Fruit fly (Drosophila melanogaster) whole organism, embryonic: ENCODE results near the gene CG4953.

Experiments
- C15 ChIP-seq: fragments of 200-800 bp; sonication (Bioruptor generic); IDR thresholded peaks from 3 replicates; pipeline ENCODE4 v1.3.6; 2022; ENCODE audit warnings: missing biosample characterization, missing genetic modification characterization
- CG11398 ChIP-seq: fragments of 200-800 bp; sonication (Bioruptor generic); optimal IDR thresholded peaks from 2 replicates; lab custom pipeline; 2016; ENCODE audit warnings: missing biosample characterization, missing genetic modification characterization
- CG12219 ChIP-seq: fragments of 200-800 bp; sonication (Bioruptor generic); optimal IDR thresholded peaks from 3 replicates; lab custom pipeline; 2018; ENCODE audit warnings: missing biosample characterization, mild to moderate bottlenecking, missing genetic modification characterization
- CG14710 ChIP-seq: fragments of 200-800 bp; sonication (Bioruptor generic); optimal IDR thresholded peaks from 3 replicates; lab custom pipeline; 2019; ENCODE audit warnings: missing biosample characterization, mild to moderate bottlenecking, missing genetic modification characterization, moderate library complexity
- CG15479 ChIP-seq: fragments of 200-800 bp; sonication (Bioruptor generic); optimal IDR thresholded peaks from 3 replicates; lab custom pipeline; 2019; ENCODE audit warnings: missing biosample characterization, mild to moderate bottlenecking, missing genetic modification characterization, moderate library complexity
- CG1603 ChIP-seq: fragments of 200-800 bp; sonication (Bioruptor generic); optimal IDR thresholded peaks from 2 replicates; lab custom pipeline; 2019; ENCODE audit warnings: missing biosample characterization, mild to moderate bottlenecking, missing genetic modification characterization, moderate library complexity
- CG1647 ChIP-seq: fragments of 200-800 bp; sonication (Bioruptor generic); optimal IDR thresholded peaks from 3 replicates; lab custom pipeline; 2016; ENCODE audit warnings: missing biosample characterization, missing genetic modification characterization
- CG17829 ChIP-seq: fragments of 200-800 bp; optimal IDR thresholded peaks from 2 replicates; lab custom pipeline; 2019; ENCODE audit warnings: missing biosample characterization, mild to moderate bottlenecking, missing genetic modification characterization, moderate library complexity
- CG3726 ChIP-seq: fragments of 200-800 bp; sonication (Bioruptor generic); IDR thresholded peaks from 3 replicates; pipeline ENCODE4, ENCODE4 v1.3.6; 2022; ENCODE audit warnings: missing biosample characterization, missing genetic modification characterization
- CG4617 ChIP-seq: fragments of 200-800 bp; sonication (Bioruptor generic); optimal IDR thresholded peaks from 3 replicates; lab custom pipeline; 2016; ENCODE audit warnings: missing biosample characterization, missing genetic modification characterization, borderline replicate concordance
- CG4730 ChIP-seq: fragments of 200-800 bp; sonication (Bioruptor generic); IDR thresholded peaks from 2 replicates; pipeline ENCODE4 v1.3.6; 2022; ENCODE audit warnings: missing biosample characterization, missing genetic modification characterization
- CG7786 ChIP-seq: fragments of 200-800 bp; sonication (Bioruptor generic); optimal IDR thresholded peaks from 2 replicates; lab custom pipeline; 2016; ENCODE audit warnings: missing biosample characterization, missing genetic modification characterization
- CG7987 ChIP-seq: fragments of 200-800 bp; sonication (Bioruptor generic); optimal IDR thresholded peaks from 2 replicates; lab custom pipeline; 2018; ENCODE audit warnings: missing biosample characterization, mild to moderate bottlenecking, missing genetic modification characterization, moderate library complexity
- CG8281 ChIP-seq: fragments of 200-800 bp; sonication (Bioruptor generic); optimal IDR thresholded peaks from 2 replicates; lab custom pipeline; 2018; ENCODE audit warnings: missing biosample characterization, mild to moderate bottlenecking, missing genetic modification characterization, moderate library complexity
- CG9797 ChIP-seq: fragments of 200-800 bp; sonication (Bioruptor generic); optimal IDR thresholded peaks from 3 replicates; lab custom pipeline; 2018; ENCODE audit warnings: missing biosample characterization, mild to moderate bottlenecking, missing genetic modification characterization
- CG9817 ChIP-seq: fragments of 200-800 bp; sonication (Bioruptor generic); optimal IDR thresholded peaks from 2 replicates; lab custom pipeline; 2018; ENCODE audit warnings: missing biosample characterization, mild to moderate bottlenecking, missing genetic modification characterization, moderate library complexity
- CHES-1-like ChIP-seq: fragments of 200-800 bp; sonication (Bioruptor generic); optimal IDR thresholded peaks from 2 replicates; lab custom pipeline; 2016; ENCODE audit warnings: missing biosample characterization, missing genetic modification characterization
- CoRest ChIP-seq: fragments of 200-800 bp; sonication (Bioruptor generic); optimal IDR thresholded peaks from 3 replicates; lab custom pipeline; 2018; ENCODE audit warnings: missing biosample characterization, mild to moderate bottlenecking, missing genetic modification characterization, moderate library complexity
- E2f1 ChIP-seq: fragments of 200-800 bp; sonication (Bioruptor generic); IDR thresholded peaks from 2 replicates; pipeline ENCODE4 v1.3.6; 2022; ENCODE audit warnings: missing biosample characterization, missing genetic modification characterization
- ERR ChIP-seq: fragments of 200-800 bp; sonication (Bioruptor generic); optimal IDR thresholded peaks from 2 replicates; lab custom pipeline; 2016; ENCODE audit warnings: missing biosample characterization, missing genetic modification characterization
- Ets65A ChIP-seq: fragments of 200-800 bp; sonication (Bioruptor generic); peaks from one replicate; lab custom pipeline; 2016; ENCODE audit warnings: missing biosample characterization, missing genetic modification characterization
- Ets97D ChIP-seq: fragments of 200-800 bp; sonication (Bioruptor generic); optimal IDR thresholded peaks from 3 replicates; lab custom pipeline; 2016; ENCODE audit warnings: missing biosample characterization, missing genetic modification characterization
- HLH3B ChIP-seq: fragments of 200-800 bp; sonication (Bioruptor generic); IDR thresholded peaks from 2 replicates; pipeline ENCODE4 v1.3.6; 2022; ENCODE audit warnings: missing biosample characterization, missing genetic modification characterization
- HLH4C ChIP-seq: fragments of 200-800 bp; sonication (Bioruptor generic); IDR thresholded peaks from 3 replicates; pipeline ENCODE4 v1.3.6; 2022; ENCODE audit warnings: missing biosample characterization, missing genetic modification characterization; ENCODE audit not compliant: partially characterized antibody
- Hey ChIP-seq: fragments of 200-800 bp; sonication (Bioruptor generic); optimal IDR thresholded peaks from 3 replicates; lab custom pipeline; 2018; ENCODE audit warnings: missing biosample characterization, mild to moderate bottlenecking, missing genetic modification characterization
- HmgZ ChIP-seq: fragments of 200-800 bp; sonication (Bioruptor generic); optimal IDR thresholded peaks from 2 replicates; lab custom pipeline; 2018; ENCODE audit warnings: missing biosample characterization, mild to moderate bottlenecking, missing genetic modification characterization
- MBD-R2 ChIP-seq: fragments of 200-800 bp; sonication (Bioruptor generic); IDR thresholded peaks from 2 replicates; pipeline ENCODE4 v1.3.6; 2022; ENCODE audit warnings: missing biosample characterization, missing genetic modification characterization
- Ravus ChIP-seq: fragments of 200-800 bp; sonication (Bioruptor generic); IDR thresholded peaks from 2 replicates; pipeline ENCODE4 v1.3.6; 2022; ENCODE audit warnings: missing biosample characterization, missing genetic modification characterization
- Rfx ChIP-seq: fragments of 200-800 bp; sonication (Bioruptor generic); IDR thresholded peaks from 2 replicates; pipeline ENCODE4 v1.3.6; 2022; ENCODE audit warnings: missing biosample characterization, missing genetic modification characterization
- Vsx1 ChIP-seq: fragments of 200-800 bp; sonication (Bioruptor generic); optimal IDR thresholded peaks from 2 replicates; lab custom pipeline; 2017; ENCODE audit warnings: missing biosample characterization, mild to moderate bottlenecking, missing genetic modification characterization, missing genetic modification reagents
- abd-A ChIP-seq: fragments of 200-800 bp; sonication (Bioruptor generic); optimal IDR thresholded peaks from 3 replicates; lab custom pipeline; 2019; ENCODE audit warnings: missing biosample characterization, mild to moderate bottlenecking, missing genetic modification characterization, moderate library complexity
- ase ChIP-seq: fragments of 200-800 bp; sonication (Bioruptor generic); IDR thresholded peaks from 3 replicates; pipeline ENCODE4 v1.3.6; 2022; ENCODE audit warnings: missing biosample characterization, missing genetic modification characterization
- emc ChIP-seq: fragments of 200-800 bp; sonication (Bioruptor generic); optimal IDR thresholded peaks from 2 replicates; lab custom pipeline; 2016; ENCODE audit warnings: missing biosample characterization, missing genetic modification characterization
- en ChIP-seq: fragments of 200-800 bp; sonication (Bioruptor generic); optimal IDR thresholded peaks from 2 replicates; lab custom pipeline; 2016; ENCODE audit warnings: missing biosample characterization, missing genetic modification characterization
- fd3F ChIP-seq: fragments of 200-800 bp; sonication (Bioruptor generic); optimal IDR thresholded peaks from 2 replicates; lab custom pipeline; 2018; ENCODE audit warnings: missing biosample characterization, mild to moderate bottlenecking, missing genetic modification characterization, moderate library complexity
- gro ChIP-seq: fragments of 200-800 bp; sonication (Bioruptor generic); optimal IDR thresholded peaks from 2 replicates; lab custom pipeline; 2016; ENCODE audit warnings: missing biosample characterization, missing genetic modification characterization
- hkb ChIP-seq, 2 experiments: fragments of 200-800 bp in 1 of 2; fragments of >200 bp in 1 of 2; sonication (Bioruptor generic) in 1 of 2; IDR thresholded peaks in 1 of 2; optimal IDR thresholded peaks in 1 of 2; 2 replicates each; pipeline versions ENCODE4 v1.3.6 to Lab custom; 2017 to 2022; ENCODE audit warnings: missing biosample characterization in 1 of 2, missing genetic modification characterization in 1 of 2
- insv ChIP-seq, 2 experiments: fragments of 200-800 bp; sonication (Bioruptor generic); optimal IDR thresholded peaks; 3 replicates each; lab custom pipeline; 2016 to 2018; ENCODE audit warnings: missing biosample characterization in 2 of 2, missing genetic modification characterization in 2 of 2
- jing ChIP-seq: fragments of 200-800 bp; sonication (Bioruptor generic); optimal IDR thresholded peaks from 2 replicates; lab custom pipeline; 2018; ENCODE audit warnings: missing biosample characterization, mild to moderate bottlenecking, missing genetic modification characterization
- nerfin-2 ChIP-seq: fragments of 200-800 bp; sonication (Bioruptor generic); IDR thresholded peaks from 2 replicates; pipeline ENCODE4 v1.3.6; 2022; ENCODE audit warnings: missing biosample characterization, missing genetic modification characterization; ENCODE audit not compliant: partially characterized antibody
- repo ChIP-seq: fragments of 200-800 bp; sonication (Bioruptor generic); optimal IDR thresholded peaks from 2 replicates; lab custom pipeline; 2016; ENCODE audit warnings: missing biosample characterization, missing genetic modification characterization
- sens ChIP-seq: fragments of 200-800 bp; sonication (Bioruptor generic); peaks from one replicate; lab custom pipeline; 2016; ENCODE audit warnings: missing biosample characterization, missing genetic modification characterization
- sens-2 ChIP-seq: fragments of 200-800 bp; sonication (Bioruptor generic); IDR thresholded peaks from 2 replicates; pipeline ENCODE4 v1.3.6; 2022; ENCODE audit warnings: missing biosample characterization, missing genetic modification characterization
- slou ChIP-seq: fragments of 200-800 bp; sonication (Bioruptor generic); optimal IDR thresholded peaks from 3 replicates; lab custom pipeline; 2016; ENCODE audit warnings: missing biosample characterization, missing genetic modification characterization
- so ChIP-seq: fragments of 200-800 bp; sonication (Bioruptor generic); IDR thresholded peaks from 3 replicates; pipeline ENCODE4 v1.3.6; 2022; ENCODE audit warnings: missing biosample characterization, missing genetic modification characterization
- stwl ChIP-seq: fragments of 200-800 bp; sonication (Bioruptor generic); optimal IDR thresholded peaks from 3 replicates; lab custom pipeline; 2018; ENCODE audit warnings: missing biosample characterization, mild to moderate bottlenecking, missing genetic modification characterization, moderate library complexity
- tap ChIP-seq: fragments of 200-800 bp; optimal IDR thresholded peaks from 3 replicates; lab custom pipeline; 2019; ENCODE audit warnings: missing biosample characterization, mild to moderate bottlenecking, missing genetic modification characterization, moderate library complexity
- trh ChIP-seq: fragments of 200-800 bp; sonication (Bioruptor generic); optimal IDR thresholded peaks from 2 replicates; lab custom pipeline; 2016; ENCODE audit warnings: missing biosample characterization, missing genetic modification characterization
- unc-4 ChIP-seq: fragments of 200-800 bp; sonication (Bioruptor generic); IDR thresholded peaks from 2 replicates; pipeline ENCODE4 v1.3.6; 2022; ENCODE audit warnings: missing biosample characterization, missing genetic modification characterization; ENCODE audit not compliant: partially characterized antibody
- usp ChIP-seq: fragments of >200 bp; optimal IDR thresholded peaks from 2 replicates; lab custom pipeline; 2017; ENCODE audit warnings: missing biosample characterization, missing genetic modification characterization
- yki ChIP-seq: fragments of >200 bp; optimal IDR thresholded peaks from 3 replicates; lab custom pipeline; 2018

The CG4953 gene

dm6 chr2L:10226724-10227407, 39.6 kb upstream of the CG4953 start, which contains the start of gene CG5708 (continued):
- TF ChIP-seq yki (lab: Kevin White, UChicago): no peak
- TF ChIP-seq Hey (tag; lab: Kevin White, UChicago): no peak
- no peak for TF ChIP-seq sens-2 (GFP tag; lab: Robert Waterston, UW)
- peak; percentile 86 for TF ChIP-seq CG1603 (tag; lab: Kevin White, UChicago)
- TF ChIP-seq CG9797 (GFP tag; lab: Kevin White, UChicago): no peak
- no peak for TF ChIP-seq CG4730 (GFP tag; lab: Robert Waterston, UW)
- TF ChIP-seq CG4617 (GFP tag; lab: Kevin White, UChicago): peak; percentile 73
- TF ChIP-seq emc (GFP tag; lab: Kevin White, UChicago): no peak
- TF ChIP-seq fd3F (GFP tag; lab: Kevin White, UChicago): no peak
- TF ChIP-seq stwl (tag; lab: Kevin White, UChicago): peak; percentile 1
- TF ChIP-seq Vsx1 (GFP tag; lab: Kevin White, UChicago): no peak
- no peak for TF ChIP-seq CG8281 (tag; lab: Kevin White, UChicago)
- no peak for TF ChIP-seq tap (tag; lab: Kevin White, UChicago)
- peak; percentile 33 for TF ChIP-seq CG14710
- no peak for TF ChIP-seq CG7786 (GFP tag; lab: Kevin White, UChicago)
- no peak for TF ChIP-seq ERR (GFP tag; lab: Kevin White, UChicago)
- no peak for TF ChIP-seq CG9817
- TF ChIP-seq so: no peak
- TF ChIP-seq slou: no peak
- TF ChIP-seq insv (GFP tag; optimal IDR thresholded peaks at IDR 0.05; lab: Kevin White, UChicago): no peak
- TF ChIP-seq MBD-R2 (GFP tag; lab: Robert Waterston, UW): peak; percentile 58
- TF ChIP-seq jing (GFP tag; lab: Kevin White, UChicago): no peak
- TF ChIP-seq hkb (optimal IDR thresholded peaks at IDR 0.05; lab: Kevin White, UChicago): no peak
- TF ChIP-seq hkb (GFP tag; IDR thresholded peaks at IDR 0.05; lab: Robert Waterston, UW): no peak
- TF ChIP-seq CG15479: no peak
- TF ChIP-seq Ravus (GFP tag; lab: Robert Waterston, UW): no peak
- peak; percentile 35 for TF ChIP-seq CoRest (tag; lab: Kevin White, UChicago)
- no peak for TF ChIP-seq repo
- no peak for TF ChIP-seq gro (GFP tag; lab: Kevin White, UChicago)
- peak; percentile 35 for TF ChIP-seq sens
- no peak for TF ChIP-seq HLH3B (GFP tag; lab: Robert Waterston, UW)
- no peak for TF ChIP-seq HLH4C (GFP tag; lab: Robert Waterston, UW)
- TF ChIP-seq CG3726: no peak
- no peak for TF ChIP-seq CG7987 (GFP tag; lab: Kevin White, UChicago)
- no peak for TF ChIP-seq abd-A (tag; lab: Kevin White, UChicago)
- no peak for TF ChIP-seq CG12219
- TF ChIP-seq Ets97D (GFP tag; lab: Kevin White, UChicago): no peak
- peak; percentile 47; the same call in 1 of the 2 replicates for TF ChIP-seq unc-4 (GFP tag; lab: Robert Waterston, UW)
- no peak for TF ChIP-seq nerfin-2 (GFP tag; lab: Robert Waterston, UW)
- no peak for TF ChIP-seq ase (GFP tag; lab: Robert Waterston, UW)
- TF ChIP-seq Ets65A (GFP tag; lab: Kevin White, UChicago): peak; percentile 13
- no peak for TF ChIP-seq CG1647 (GFP tag; lab: Kevin White, UChicago)
- no peak for TF ChIP-seq CG11398 (GFP tag; lab: Kevin White, UChicago)
- peak; percentile 45; the same call in 1 of the 2 replicates for TF ChIP-seq Rfx
- TF ChIP-seq HmgZ (tag; lab: Kevin White, UChicago): peak; percentile 42
- peak; percentile 35 for TF ChIP-seq CG17829 (tag; lab: Kevin White, UChicago)
- TF ChIP-seq C15 (GFP tag; lab: Robert Waterston, UW): no peak
- no peak for TF ChIP-seq usp (GFP tag; lab: Kevin White, UChicago)
- TF ChIP-seq E2f1 (GFP tag; lab: Robert Waterston, UW): no peak
- TF ChIP-seq trh: no peak
- TF ChIP-seq CHES-1-like: peak; percentile 12
- TF ChIP-seq en: no peak
